Fruit fly (Drosophila melanogaster): ENCODE measurements around the gene CG3505.

dm6 chr3R:14679381-14680111 lies 22.3 kb downstream of the CG3505 start:
- TF ChIP-seq Crg-1 (GFP tag; optimal IDR thresholded peaks at IDR 0.05): no peak
- no peak for TF ChIP-seq toe (GFP tag; optimal IDR thresholded peaks at IDR 0.05)
- TF ChIP-seq CG1620 (GFP tag; optimal IDR thresholded peaks at IDR 0.05): no peak
- TF ChIP-seq cic (GFP tag; optimal IDR thresholded peaks at IDR 0.05): no peak
- no peak for TF ChIP-seq Hr96 (GFP tag; optimal IDR thresholded peaks at IDR 0.05)
- TF ChIP-seq Clk (GFP tag; optimal IDR thresholded peaks at IDR 0.05): no peak
- no peak for TF ChIP-seq ovo (GFP tag; optimal IDR thresholded peaks at IDR 0.05)
- TF ChIP-seq CG33017 (tag; optimal IDR thresholded peaks at IDR 0.05): no peak
- TF ChIP-seq CG14711 (tag; optimal IDR thresholded peaks at IDR 0.05): no peak
- TF ChIP-seq tj (GFP tag; optimal IDR thresholded peaks at IDR 0.05): no peak
- TF ChIP-seq pad (GFP tag; optimal IDR thresholded peaks at IDR 0.05): no peak
- TF ChIP-seq CG11617 (GFP tag; optimal IDR thresholded peaks at IDR 0.05): no peak
- no peak for TF ChIP-seq CG7101 (tag; optimal IDR thresholded peaks at IDR 0.05)
- TF ChIP-seq CG7045 (GFP tag; optimal IDR thresholded peaks at IDR 0.05): no peak

All from whole organism, adult.